Worm (Caenorhabditis elegans) whole organism, midembryonic: ENCODE data around the gene ulp-1.

Source experiments
- T22C8.4 ChIP-seq: fragments of 200-800 bp; sonication (Bioruptor generic); IDR thresholded peaks from 2 replicates; pipeline ENCODE4 v1.3.6; 2022; ENCODE audit warnings: missing genetic modification characterization, missing compliant biosample characterization
- cog-1 ChIP-seq: sonication (generic microtip); optimal IDR thresholded peaks from 2 replicates; lab custom pipeline; 2016; ENCODE audit warnings: missing genetic modification characterization, missing compliant biosample characterization
- flt-1 ChIP-seq: fragments of 200-800 bp; sonication (Bioruptor generic); IDR thresholded peaks from 2 replicates; pipeline ENCODE4 v1.3.6; 2022; ENCODE audit warnings: missing genetic modification characterization, missing compliant biosample characterization
- klf-2 ChIP-seq: fragments of 200-800 bp; sonication (Bioruptor generic); conservative IDR thresholded peaks from 2 replicates; pipeline ENCODE4 v1.3.6; 2022; ENCODE audit warnings: missing genetic modification reagents, missing genetic modification characterization, missing compliant biosample characterization
- med-1 ChIP-seq: sonication (generic microtip); optimal IDR thresholded peaks from 2 replicates; lab custom pipeline; 2017; ENCODE audit warnings: missing genetic modification characterization, mild to moderate bottlenecking, missing compliant biosample characterization, antibody characterized with exemption, missing genetic modification reagents; ENCODE audit not compliant: insufficient read depth
- ref-1 ChIP-seq: fragments of 200-800 bp; sonication (Bioruptor generic); conservative IDR thresholded peaks from 2 replicates; pipeline ENCODE4 v1.3.6; 2022; ENCODE audit warnings: missing genetic modification reagents, missing genetic modification characterization, missing compliant biosample characterization
- tab-1 ChIP-seq: fragments of 200-800 bp; sonication (Bioruptor generic); IDR thresholded peaks from 2 replicates; pipeline ENCODE4 v1.3.6; 2022; ENCODE audit warnings: missing genetic modification characterization, missing compliant biosample characterization
- ztf-23 ChIP-seq: fragments of 200-800 bp; sonication (Bioruptor generic); IDR thresholded peaks from 2 replicates; pipeline ENCODE4 v1.3.6; 2022; ENCODE audit warnings: missing genetic modification reagents, missing genetic modification characterization, missing compliant biosample characterization
- ztf-29 ChIP-seq: fragments of 200-800 bp; sonication (Bioruptor generic); IDR thresholded peaks from 2 replicates; pipeline ENCODE4 v1.3.6; 2022; ENCODE audit warnings: missing genetic modification reagents, missing genetic modification characterization, missing compliant biosample characterization

ulp-1 gene

DNA sequence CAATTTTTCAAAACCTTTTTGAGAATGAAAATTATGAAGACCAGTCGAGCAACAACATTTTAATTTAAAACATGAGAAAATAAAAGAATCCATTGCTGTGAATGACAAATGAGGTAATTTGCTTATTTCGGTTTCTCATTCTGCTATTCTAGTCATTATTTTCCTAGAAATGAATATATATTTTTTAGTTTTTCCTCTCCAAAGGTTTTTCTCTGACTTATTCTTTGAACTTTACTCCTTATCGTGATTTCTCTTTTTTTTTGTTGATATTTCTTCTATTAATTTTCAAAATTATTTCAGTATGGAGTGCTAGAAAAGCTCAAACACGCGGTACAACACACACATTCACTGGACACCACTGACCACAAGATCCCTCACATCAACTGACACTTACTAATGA lies 16.0 kb upstream of the ulp-1 start, which contains the start of gene pup-2:
Gene pup-2 (plus strand): TSS at position 301 of the 400 bp plus-strand sequence.
- TF ChIP-seq ztf-23 (GFP tag; lab: Robert Waterston, UW) = no peak
- TF ChIP-seq ref-1 = no peak
- TF ChIP-seq flt-1 = no peak
- TF ChIP-seq med-1 (GFP tag; lab: Kevin White, UChicago) = no peak
- TF ChIP-seq tab-1 = no peak
- TF ChIP-seq cog-1 (tag; lab: Kevin White, UChicago) = no peak
- no peak for TF ChIP-seq T22C8.4 (GFP tag; lab: Robert Waterston, UW)
- no peak for TF ChIP-seq ztf-29 (GFP tag; lab: Robert Waterston, UW)
- no peak for TF ChIP-seq klf-2 (GFP tag; lab: Robert Waterston, UW)

- TF ChIP-seq ztf-29 (GFP tag; lab: Robert Waterston, UW) = no peak
- TF ChIP-seq cog-1 (tag; lab: Kevin White, UChicago) = no peak
- TF ChIP-seq flt-1 = no peak
- TF ChIP-seq ref-1 = no peak
- TF ChIP-seq klf-2 (GFP tag; lab: Robert Waterston, UW) = no peak
- TF ChIP-seq med-1 (GFP tag; lab: Kevin White, UChicago) = no peak
- no peak for TF ChIP-seq T22C8.4 (GFP tag; lab: Robert Waterston, UW)
- TF ChIP-seq ztf-23 (GFP tag; lab: Robert Waterston, UW) = no peak
- no peak for TF ChIP-seq tab-1
Observed at ce11 chrIII:5183372-5183771, 13.8 kb upstream of the ulp-1 start.

ce11 chrIII:5181641-5182040 lies 12.0 kb upstream of the ulp-1 start:
- TF ChIP-seq ztf-23 (GFP tag; lab: Robert Waterston, UW) = no peak
- TF ChIP-seq klf-2 (GFP tag; lab: Robert Waterston, UW) = no peak
- no peak for TF ChIP-seq ztf-29 (GFP tag; lab: Robert Waterston, UW)
- no peak for TF ChIP-seq T22C8.4 (GFP tag; lab: Robert Waterston, UW)
- TF ChIP-seq med-1 (GFP tag; lab: Kevin White, UChicago) = no peak
- no peak for TF ChIP-seq cog-1 (tag; lab: Kevin White, UChicago)
- TF ChIP-seq ref-1 = no peak
- no peak for TF ChIP-seq tab-1

ce11 chrIII:5181217-5181616 lies 11.6 kb upstream of the ulp-1 start:
- no peak for TF ChIP-seq ztf-23 (GFP tag; lab: Robert Waterston, UW)
- TF ChIP-seq T22C8.4 (GFP tag; lab: Robert Waterston, UW) = no peak
- no peak for TF ChIP-seq klf-2 (GFP tag; lab: Robert Waterston, UW)
- TF ChIP-seq ref-1 = no peak
- TF ChIP-seq med-1 (GFP tag; lab: Kevin White, UChicago) = no peak
- no peak for TF ChIP-seq flt-1
- TF ChIP-seq cog-1 (tag; lab: Kevin White, UChicago) = no peak
- no peak for TF ChIP-seq ztf-29 (GFP tag; lab: Robert Waterston, UW)
- TF ChIP-seq tab-1 = no peak

- TF ChIP-seq klf-2 (GFP tag; lab: Robert Waterston, UW) (no peak), T22C8.4 (GFP tag; lab: Robert Waterston, UW) (no peak), ref-1 (no peak), ztf-29 (GFP tag; lab: Robert Waterston, UW) (no peak), flt-1 (no peak), med-1 (GFP tag; lab: Kevin White, UChicago) (no peak), ztf-23 (GFP tag; lab: Robert Waterston, UW) (0 out of 2 replicates have a peak, but pooled peaks have one; percentile 40)
Observed at ce11 chrIII:5180588-5180987, 11.0 kb upstream of the ulp-1 start.

DNA sequence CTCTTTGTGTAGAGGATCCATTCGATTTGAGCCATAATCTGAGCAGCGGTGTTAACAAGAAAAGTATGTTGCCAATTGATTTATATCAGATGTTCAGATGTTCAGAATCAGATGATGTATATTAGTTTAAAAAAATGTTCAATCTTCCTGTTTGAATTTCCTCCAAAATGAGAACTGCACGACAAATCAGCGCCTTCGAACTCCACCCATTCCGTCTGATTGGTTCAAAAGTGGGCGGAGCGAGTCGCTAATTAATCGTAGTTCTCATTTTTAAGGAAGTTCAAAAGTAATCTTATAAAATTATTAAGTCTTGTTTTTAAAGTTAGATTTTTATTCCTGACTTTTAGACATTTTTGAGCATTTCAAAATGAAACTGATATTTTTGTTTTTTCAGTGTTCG lies 9.6 kb upstream of the ulp-1 start:
- no peak for TF ChIP-seq med-1 (GFP tag; lab: Kevin White, UChicago)
- no peak for TF ChIP-seq klf-2 (GFP tag; lab: Robert Waterston, UW)
- no peak for TF ChIP-seq ztf-29 (GFP tag; lab: Robert Waterston, UW)
- no peak for TF ChIP-seq T22C8.4 (GFP tag; lab: Robert Waterston, UW)
- no peak for TF ChIP-seq flt-1
- TF ChIP-seq tab-1 = no peak
- no peak for TF ChIP-seq cog-1 (tag; lab: Kevin White, UChicago)
- no peak for TF ChIP-seq ztf-23 (GFP tag; lab: Robert Waterston, UW)
- no peak for TF ChIP-seq ref-1

- TF ChIP-seq tab-1 (no peak), T22C8.4 (GFP tag; lab: Robert Waterston, UW) (no peak), klf-2 (GFP tag; lab: Robert Waterston, UW) (no peak), cog-1 (tag; lab: Kevin White, UChicago) (no peak), med-1 (GFP tag; lab: Kevin White, UChicago) (no peak), ref-1 (no peak), flt-1 (no peak), ztf-23 (GFP tag; lab: Robert Waterston, UW) (no peak), ztf-29 (GFP tag; lab: Robert Waterston, UW) (no peak)
Observed at ce11 chrIII:5173622-5174021, 4.0 kb upstream of the ulp-1 start, which contains the start of gene cid-1. Gene cid-1 (plus strand): TSS chrIII:5173922.

DNA sequence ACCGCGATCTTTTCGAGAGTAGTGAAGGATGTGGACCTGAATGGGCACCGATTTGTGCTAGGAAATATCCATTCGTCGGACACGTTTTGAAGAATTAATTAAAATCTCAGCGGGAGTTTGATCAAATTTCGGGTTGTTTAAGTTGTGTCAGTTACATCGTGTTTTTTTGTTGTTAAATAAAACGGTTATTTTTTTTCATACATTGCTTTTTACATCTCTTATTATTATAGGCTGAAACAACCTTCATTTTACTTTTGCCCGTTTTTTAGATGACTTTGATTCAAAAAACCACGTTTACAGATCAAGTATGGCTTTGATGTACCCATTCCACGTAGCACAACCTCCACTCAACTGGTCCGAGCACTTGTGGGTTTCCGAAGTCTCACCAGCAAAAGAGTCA lies 3.5 kb upstream of the ulp-1 start, which contains the start of gene emb-1:
Gene emb-1 (plus strand): TSS at position 301 of the 400 bp plus-strand sequence.
- TF ChIP-seq flt-1 = no peak
- TF ChIP-seq T22C8.4 (GFP tag; lab: Robert Waterston, UW) = no peak
- no peak for TF ChIP-seq ztf-23 (GFP tag; lab: Robert Waterston, UW)
- TF ChIP-seq tab-1 = no peak
- no peak for TF ChIP-seq klf-2 (GFP tag; lab: Robert Waterston, UW)
- no peak for TF ChIP-seq ztf-29 (GFP tag; lab: Robert Waterston, UW)
- TF ChIP-seq cog-1 (tag; lab: Kevin White, UChicago) = no peak
- TF ChIP-seq ref-1 = no peak
- TF ChIP-seq med-1 (GFP tag; lab: Kevin White, UChicago) = no peak

ce11 chrIII:5172470-5172869 lies 2.9 kb upstream of the ulp-1 start, which contains the start of gene K10D2.5:
Gene K10D2.5 (plus strand): TSS chrIII:5172720.
- TF ChIP-seq cog-1 (tag; lab: Kevin White, UChicago) = peak; percentile 68
- peak; percentile 74; the same call in 1 of the 2 replicates for TF ChIP-seq tab-1
- peak; percentile 93 for TF ChIP-seq flt-1
- peak; percentile 76 for TF ChIP-seq ztf-29 (GFP tag; lab: Robert Waterston, UW)
- peak; percentile 54 for TF ChIP-seq ref-1
- peak; percentile 68; the same call in 1 of the 2 replicates for TF ChIP-seq T22C8.4 (GFP tag; lab: Robert Waterston, UW)
- peak; percentile 86 for TF ChIP-seq klf-2 (GFP tag; lab: Robert Waterston, UW)
- TF ChIP-seq med-1 (GFP tag; lab: Kevin White, UChicago) = no peak
- peak; percentile 91 for TF ChIP-seq ztf-23 (GFP tag; lab: Robert Waterston, UW)
